Fruit fly (Drosophila melanogaster): ENCODE data around the gene CG43843.

dm6 chrX:18415115-18415514 is 45.1 kb downstream of the CG43843 start, which contains the start of gene CG15056:
- TF ChIP-seq pan (optimal IDR thresholded peaks at IDR 0.05), result no peak
- no peak for TF ChIP-seq h (GFP tag; optimal IDR thresholded peaks at IDR 0.05)
- no peak for TF ChIP-seq Vsx2 (GFP tag; optimal IDR thresholded peaks at IDR 0.05; ENCODE audit: partially characterized antibody)
- TF ChIP-seq lola (GFP tag; optimal IDR thresholded peaks at IDR 0.05), result no peak
- no peak for TF ChIP-seq Hnf4 (GFP tag; optimal IDR thresholded peaks at IDR 0.05)
- TF ChIP-seq ey (GFP tag; optimal IDR thresholded peaks at IDR 0.05), result no peak
- no peak for TF ChIP-seq OdsH (GFP tag; optimal IDR thresholded peaks at IDR 0.05)

Data from whole organism, wandering third instar larva.